Worm (Caenorhabditis elegans) whole organism, L1 larva: ENCODE measurements around the gene fis-1.
A peak's percentile ranks its signal among the peaks of the same experiment; 100 is the strongest.

Experiments
- C16A3.4 ChIP-seq: fragments of 150-350 bp; optimal IDR thresholded peaks from 2 replicates; lab custom pipeline; 2014; ENCODE audit warnings: missing biosample characterization, missing genetic modification characterization
- F16B12.6 ChIP-seq: fragments of 150-350 bp; optimal IDR thresholded peaks from 2 replicates; lab custom pipeline; 2014; ENCODE audit warnings: missing biosample characterization, missing genetic modification characterization
- Y116A8C.19 ChIP-seq: sonication (generic microtip); optimal IDR thresholded peaks from 2 replicates; lab custom pipeline; 2016; ENCODE audit warnings: missing compliant biosample characterization, missing genetic modification characterization, borderline replicate concordance
- alr-1 ChIP-seq: fragments of 200-800 bp; sonication (Bioruptor generic); optimal IDR thresholded peaks from 2 replicates; lab custom pipeline; 2018; ENCODE audit warnings: borderline replicate concordance, mild to moderate bottlenecking, missing genetic modification characterization, missing compliant biosample characterization
- aly-2 ChIP-seq: fragments of 150-350 bp; optimal IDR thresholded peaks from 2 replicates; lab custom pipeline; 2014; ENCODE audit warnings: missing biosample characterization, missing genetic modification characterization
- ceh-63 ChIP-seq: fragments of 200-800 bp; sonication (Bioruptor generic); optimal IDR thresholded peaks from 2 replicates; lab custom pipeline; 2018; ENCODE audit warnings: mild to moderate bottlenecking, missing genetic modification characterization, missing compliant biosample characterization
- ceh-8 ChIP-seq: fragments of 200-800 bp; sonication (Bioruptor generic); optimal IDR thresholded peaks from 2 replicates; lab custom pipeline; 2018; ENCODE audit warnings: mild to moderate bottlenecking, missing genetic modification characterization, moderate library complexity, missing compliant biosample characterization
- ceh-82 ChIP-seq, 3 experiments: fragments of 150-350 bp in 1 of 3; sonication (generic microtip) in 2 of 3; optimal IDR thresholded peaks; 2 replicates each; lab custom pipeline; 2014 to 2017; ENCODE audit warnings: missing biosample characterization in 3 of 3, missing genetic modification characterization in 3 of 3
- ceh-88 ChIP-seq: fragments of 200-800 bp; sonication (Bioruptor generic); IDR thresholded peaks from 2 replicates; pipeline ENCODE4 v1.3.6; 2022; ENCODE audit warnings: missing genetic modification characterization, missing compliant biosample characterization
- ces-1 ChIP-seq: fragments of 150-350 bp; optimal IDR thresholded peaks from 2 replicates; lab custom pipeline; 2014; ENCODE audit warnings: missing biosample characterization, missing genetic modification reagents, missing genetic modification characterization
- dpl-1 ChIP-seq, 3 experiments: fragments of 150-350 bp in 2 of 3; sonication (generic microtip) in 1 of 3; optimal IDR thresholded peaks; 2 replicates each; lab custom pipeline; 2014 to 2017; ENCODE audit warnings: missing biosample characterization in 3 of 3, missing genetic modification characterization in 3 of 3, missing genetic modification reagents in 3 of 3
- efl-1 ChIP-seq, 4 experiments: fragments of 150-350 bp; optimal IDR thresholded peaks in 3 of 4; peaks in 1 of 4; 1 replicate in 1 of 4; 2 replicates in 3 of 4; lab custom pipeline; 2014; ENCODE audit warnings: missing biosample characterization in 2 of 4, missing genetic modification characterization in 2 of 4, missing genetic modification reagents in 2 of 4
- efl-3 ChIP-seq: fragments of 200-800 bp; sonication (Bioruptor generic); optimal IDR thresholded peaks from 2 replicates; lab custom pipeline; 2018; ENCODE audit warnings: mild to moderate bottlenecking, missing genetic modification characterization, missing compliant biosample characterization
- egl-13 ChIP-seq: sonication (generic microtip); optimal IDR thresholded peaks from 2 replicates; lab custom pipeline; 2016; ENCODE audit warnings: missing genotype, missing genetic modification reagents, missing genetic modification characterization, missing compliant biosample characterization
- egl-27 ChIP-seq, 2 experiments: fragments of 150-350 bp in 1 of 2; sonication (generic microtip); optimal IDR thresholded peaks; 3 replicates each; lab custom pipeline; 2017 to 2018; ENCODE audit warnings: missing biosample characterization in 2 of 2, missing genetic modification characterization in 2 of 2, missing genetic modification reagents in 2 of 2
- ets-5 ChIP-seq: fragments of 200-800 bp; sonication (Bioruptor generic); IDR thresholded peaks from 2 replicates; pipeline ENCODE4 v1.3.6; 2022; ENCODE audit warnings: missing genetic modification characterization, missing compliant biosample characterization
- fkh-10 ChIP-seq: sonication (generic microtip); optimal IDR thresholded peaks from 2 replicates; lab custom pipeline; 2017; ENCODE audit warnings: missing biosample characterization, missing genetic modification reagents, missing genetic modification characterization
- fkh-4 ChIP-seq: sonication (generic microtip); optimal IDR thresholded peaks from 2 replicates; lab custom pipeline; 2016; ENCODE audit warnings: missing compliant biosample characterization, missing genetic modification characterization, borderline replicate concordance
- hlh-17 ChIP-seq: fragments of 200-800 bp; sonication (Bioruptor generic); optimal IDR thresholded peaks from 2 replicates; lab custom pipeline; 2018; ENCODE audit warnings: missing genetic modification characterization, mild to moderate bottlenecking, missing compliant biosample characterization, moderate library complexity, borderline replicate concordance
- hlh-4 ChIP-seq: sonication (generic microtip); optimal IDR thresholded peaks from 2 replicates; lab custom pipeline; 2016; ENCODE audit warnings: mild to moderate bottlenecking, missing genetic modification characterization, missing compliant biosample characterization
- hpl-2 ChIP-seq: fragments of 150-350 bp; optimal IDR thresholded peaks from 2 replicates; lab custom pipeline; 2014; ENCODE audit warnings: missing biosample characterization, missing genetic modification reagents, missing genetic modification characterization
- irx-1 ChIP-seq: sonication (generic microtip); optimal IDR thresholded peaks from 2 replicates; lab custom pipeline; 2016; ENCODE audit warnings: missing genetic modification characterization, missing compliant biosample characterization
- lin-14 ChIP-seq: fragments of 200-800 bp; sonication (Bioruptor generic); optimal IDR thresholded peaks from 2 replicates; lab custom pipeline; 2018; ENCODE audit warnings: mild to moderate bottlenecking, missing genetic modification characterization, moderate library complexity, missing compliant biosample characterization
- lin-15B ChIP-seq: fragments of 150-350 bp; sonication (generic microtip); optimal IDR thresholded peaks from 3 replicates; lab custom pipeline; 2014; ENCODE audit warnings: missing biosample characterization, missing genetic modification characterization
- lsy-2 ChIP-seq, 2 experiments: fragments of 150-350 bp; optimal IDR thresholded peaks; 2 replicates each; lab custom pipeline; 2014; ENCODE audit warnings: missing biosample characterization in 2 of 2, missing genetic modification characterization in 2 of 2
- mdl-1 ChIP-seq, 2 experiments: fragments of 150-350 bp; optimal IDR thresholded peaks; 2 replicates each; lab custom pipeline; 2014 to 2017; ENCODE audit warnings: missing biosample characterization in 2 of 2, missing genetic modification characterization in 2 of 2, inconsistent platforms in 1 of 2
- mef-2 ChIP-seq: fragments of 150-350 bp; optimal IDR thresholded peaks from 2 replicates; lab custom pipeline; 2014; ENCODE audit warnings: missing biosample characterization, missing genetic modification characterization
- mep-1 ChIP-seq: fragments of 150-350 bp; optimal IDR thresholded peaks from 2 replicates; lab custom pipeline; 2014; ENCODE audit warnings: missing biosample characterization, missing genetic modification characterization
- nhr-11 ChIP-seq: fragments of 150-350 bp; optimal IDR thresholded peaks from 2 replicates; lab custom pipeline; 2014; ENCODE audit warnings: missing biosample characterization, missing genetic modification characterization
- nhr-12 ChIP-seq: sonication (generic microtip); optimal IDR thresholded peaks from 2 replicates; lab custom pipeline; 2017; ENCODE audit warnings: missing biosample characterization, missing genetic modification characterization
- nhr-19 ChIP-seq: fragments of 200-800 bp; sonication (Bioruptor generic); conservative IDR thresholded peaks from 2 replicates; pipeline ENCODE4 v1.3.6; 2022; ENCODE audit warnings: missing genetic modification characterization, missing compliant biosample characterization
- nhr-28 ChIP-seq: fragments of 150-350 bp; optimal IDR thresholded peaks from 2 replicates; lab custom pipeline; 2014; ENCODE audit warnings: missing biosample characterization, missing genetic modification characterization
- nhr-47 ChIP-seq: sonication (generic microtip); optimal IDR thresholded peaks from 2 replicates; lab custom pipeline; 2016; ENCODE audit warnings: mild to moderate bottlenecking, missing genetic modification characterization, moderate library complexity, missing compliant biosample characterization
- nhr-71 ChIP-seq: sonication (generic microtip); optimal IDR thresholded peaks from 2 replicates; lab custom pipeline; 2016; ENCODE audit warnings: mild to moderate bottlenecking, missing genetic modification characterization, moderate library complexity, missing compliant biosample characterization
- nhr-77 ChIP-seq: fragments of 150-350 bp; optimal IDR thresholded peaks from 2 replicates; lab custom pipeline; 2014; ENCODE audit warnings: missing biosample characterization, missing genetic modification characterization
- nhr-84 ChIP-seq: sonication (generic microtip); optimal IDR thresholded peaks from 2 replicates; lab custom pipeline; 2017; ENCODE audit warnings: missing biosample characterization, missing genetic modification characterization
- skn-1 ChIP-seq: fragments of 150-350 bp; optimal IDR thresholded peaks from 2 replicates; lab custom pipeline; 2014; ENCODE audit warnings: missing biosample characterization, missing genetic modification characterization
- snu-23 ChIP-seq: sonication (generic microtip); optimal IDR thresholded peaks from 2 replicates; lab custom pipeline; 2016; ENCODE audit warnings: missing genetic modification characterization, missing compliant biosample characterization
- sox-4 ChIP-seq: sonication (generic microtip); optimal IDR thresholded peaks from 2 replicates; lab custom pipeline; 2016; ENCODE audit warnings: missing genetic modification characterization, missing compliant biosample characterization
- sup-37 ChIP-seq: fragments of 200-800 bp; sonication (Bioruptor generic); optimal IDR thresholded peaks from 2 replicates; lab custom pipeline; 2018; ENCODE audit warnings: mild to moderate bottlenecking, missing genetic modification characterization, missing compliant biosample characterization
- swsn-7 ChIP-seq: sonication (generic microtip); optimal IDR thresholded peaks from 2 replicates; lab custom pipeline; 2016; ENCODE audit warnings: missing genetic modification characterization, missing compliant biosample characterization
- tbx-2 ChIP-seq: sonication (generic microtip); optimal IDR thresholded peaks from 2 replicates; lab custom pipeline; 2016; ENCODE audit warnings: missing genetic modification characterization, missing compliant biosample characterization
- tlp-1 ChIP-seq: fragments of 150-350 bp; optimal IDR thresholded peaks from 2 replicates; lab custom pipeline; 2014; ENCODE audit warnings: missing biosample characterization, missing genetic modification characterization
- unc-30 ChIP-seq: sonication (generic microtip); optimal IDR thresholded peaks from 2 replicates; lab custom pipeline; 2017; ENCODE audit warnings: missing biosample characterization, missing genetic modification characterization
- unc-86 ChIP-seq: sonication (generic microtip); optimal IDR thresholded peaks from 2 replicates; lab custom pipeline; 2016; ENCODE audit warnings: missing genetic modification characterization, missing compliant biosample characterization
- unc-98 ChIP-seq: fragments of 200-800 bp; sonication (Bioruptor generic); IDR thresholded peaks from 2 replicates; pipeline ENCODE4 v1.3.6; 2022; ENCODE audit warnings: missing genetic modification characterization, missing compliant biosample characterization
- vab-15 ChIP-seq: sonication (generic microtip); optimal IDR thresholded peaks from 2 replicates; lab custom pipeline; 2017; ENCODE audit warnings: missing genotype, mild to moderate bottlenecking, missing genetic modification characterization, missing compliant biosample characterization
- zip-4 ChIP-seq: fragments of 200-800 bp; sonication (Bioruptor generic); optimal IDR thresholded peaks from 2 replicates; lab custom pipeline; 2018; ENCODE audit warnings: mild to moderate bottlenecking, missing genetic modification characterization, moderate library complexity, missing compliant biosample characterization
- ztf-11 ChIP-seq, 2 experiments: sonication (generic microtip); optimal IDR thresholded peaks; 2 replicates each; lab custom pipeline; 2016 to 2017; ENCODE audit warnings: missing genetic modification characterization in 2 of 2, missing biosample characterization in 1 of 2, missing compliant biosample characterization in 1 of 2

Gene fis-1

ce11 chrII:6708980-6709379 is 46.0 kb upstream of the fis-1 start (continued):
- peak; percentile 90 for TF ChIP-seq lin-14 (GFP tag; lab: Kevin White, UChicago)
- TF ChIP-seq lin-15B (tag; lab: Kevin White, UChicago), result no peak
- TF ChIP-seq hlh-17, result no peak
- TF ChIP-seq skn-1, result no peak
- no peak for TF ChIP-seq ceh-8 (GFP tag; lab: Kevin White, UChicago)
- TF ChIP-seq unc-30 (tag; lab: Kevin White, UChicago), result no peak
- TF ChIP-seq unc-86 (tag; lab: Kevin White, UChicago), result no peak
- TF ChIP-seq ets-5 (GFP tag; lab: Robert Waterston, UW), result no peak
- no peak for TF ChIP-seq efl-3 (GFP tag; lab: Kevin White, UChicago)
- no peak for TF ChIP-seq nhr-12 (tag; lab: Kevin White, UChicago)
- TF ChIP-seq Y116A8C.19 (tag; lab: Kevin White, UChicago), result no peak
- no peak for TF ChIP-seq sox-4 (tag; lab: Kevin White, UChicago)
- TF ChIP-seq egl-27 (tag; optimal IDR thresholded peaks at IDR 0.05; lab: Kevin White, UChicago), result no peak
- TF ChIP-seq fkh-4, result no peak
- peak; percentile 62 for TF ChIP-seq nhr-71 (tag; lab: Kevin White, UChicago)
- no peak for TF ChIP-seq unc-98 (GFP tag; lab: Robert Waterston, UW)
- TF ChIP-seq mef-2, result no peak
- no peak for TF ChIP-seq sup-37 (GFP tag; lab: Kevin White, UChicago)
- TF ChIP-seq egl-13 (tag; lab: Kevin White, UChicago), result no peak
- TF ChIP-seq tlp-1 (tag; lab: Kevin White, UChicago), result no peak
- peak; percentile 40 for TF ChIP-seq mep-1 (tag; lab: Kevin White, UChicago)
- no peak for TF ChIP-seq ceh-63 (GFP tag; lab: Kevin White, UChicago)
- peak; percentile 9 to 66 for TF ChIP-seq lsy-2 (tag; optimal IDR thresholded peaks at IDR 0.05; lab: Kevin White, UChicago)
- TF ChIP-seq vab-15, result no peak
- no peak for TF ChIP-seq nhr-28
- TF ChIP-seq nhr-19 (GFP tag; lab: Robert Waterston, UW), result peak; percentile 32; the same call in 1 of the 2 replicates
- no peak for TF ChIP-seq ces-1
- TF ChIP-seq efl-1 (optimal IDR thresholded peaks at IDR 0.05; lab: Kevin White, UChicago), result peak; percentile 14 to 28
- peak in 1 of 2 experiments; percentile 18 for TF ChIP-seq efl-1 (GFP tag; optimal IDR thresholded peaks at IDR 0.05 in 1 of 2; lab: Kevin White, UChicago)
- TF ChIP-seq alr-1 (tag; lab: Kevin White, UChicago), result no peak
- no peak for TF ChIP-seq mdl-1 (tag; optimal IDR thresholded peaks at IDR 0.05; lab: Kevin White, UChicago)
- TF ChIP-seq ceh-88 (GFP tag; lab: Robert Waterston, UW), result no peak
- TF ChIP-seq snu-23 (GFP tag; lab: Kevin White, UChicago), result peak; percentile 58
- TF ChIP-seq swsn-7 (tag; lab: Kevin White, UChicago), result peak; percentile 40
- no peak for TF ChIP-seq hlh-4 (tag; lab: Kevin White, UChicago)
- TF ChIP-seq hpl-2 (GFP tag; lab: Kevin White, UChicago), result no peak
- no peak for TF ChIP-seq nhr-11 (tag; lab: Kevin White, UChicago)
- no peak for TF ChIP-seq zip-4 (GFP tag; lab: Kevin White, UChicago)
- TF ChIP-seq dpl-1 (GFP tag; optimal IDR thresholded peaks at IDR 0.05; lab: Kevin White, UChicago), result peak in 1 of 3 experiments; percentile 13
- TF ChIP-seq nhr-84 (tag; lab: Kevin White, UChicago), result no peak
- TF ChIP-seq F16B12.6 (tag; lab: Kevin White, UChicago), result no peak
- peak in 2 of 3 experiments; percentile 33 to 57 for TF ChIP-seq ceh-82 (tag; optimal IDR thresholded peaks at IDR 0.05; lab: Kevin White, UChicago)
- no peak for TF ChIP-seq aly-2 (tag; lab: Kevin White, UChicago)
- TF ChIP-seq C16A3.4 (tag; lab: Kevin White, UChicago), result peak; percentile 23
- TF ChIP-seq nhr-47 (tag; lab: Kevin White, UChicago), result peak; percentile 29
- no peak for TF ChIP-seq nhr-77 (tag; lab: Kevin White, UChicago)
- TF ChIP-seq irx-1 (tag; lab: Kevin White, UChicago), result no peak
- peak; percentile 8 for TF ChIP-seq fkh-10
- no peak for TF ChIP-seq ztf-11 (tag; optimal IDR thresholded peaks at IDR 0.05; lab: Kevin White, UChicago)
- TF ChIP-seq tbx-2 (tag; lab: Kevin White, UChicago), result peak; percentile 13
